Fruit fly (Drosophila melanogaster): ENCODE results near the gene CG13116.

DNA sequence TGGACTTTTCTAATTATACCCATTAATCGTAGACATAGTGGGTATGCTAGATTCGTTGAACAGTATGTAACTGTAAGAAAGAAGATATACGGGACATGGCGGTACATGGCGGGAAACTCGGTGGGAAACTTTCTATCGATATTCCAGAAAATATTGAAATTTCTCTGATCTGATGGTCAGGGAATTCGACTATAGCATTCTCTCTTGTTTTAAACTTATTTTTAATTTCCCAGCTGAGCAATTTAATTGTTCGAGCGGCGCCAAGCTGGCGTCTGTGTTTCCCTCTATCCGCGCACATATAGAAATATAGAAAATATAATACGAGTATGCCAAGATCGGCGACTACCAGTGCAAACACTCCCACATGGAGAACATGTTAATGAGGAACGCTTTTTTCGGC, 49.4 kb downstream of the CG13116 start:
- TF ChIP-seq Hr78 (GFP tag; optimal IDR thresholded peaks at IDR 0.05) (no peak), CG32264 (GFP tag; optimal IDR thresholded peaks at IDR 0.05) (no peak), psq (GFP tag; optimal IDR thresholded peaks at IDR 0.05) (no peak), h (GFP tag; optimal IDR thresholded peaks at IDR 0.05) (no peak), br (GFP tag; optimal IDR thresholded peaks at IDR 0.05) (no peak), HLH106 (tag; optimal IDR thresholded peaks at IDR 0.05) (no peak), usp (GFP tag; optimal IDR thresholded peaks at IDR 0.05) (no peak), dl (GFP tag; optimal IDR thresholded peaks at IDR 0.05; ENCODE audit: insufficient read depth in 1 of 2, partially characterized antibody in 2 of 2) (no peak), rgr (GFP tag; optimal IDR thresholded peaks at IDR 0.05) (no peak), woc (GFP tag; optimal IDR thresholded peaks at IDR 0.05) (no peak)
